Fruit fly (Drosophila melanogaster) whole organism, embryonic: Measurements from ENCODE around the gene Nup43.

ENCODE experiments used
- ATbp ChIP-seq: fragments of 200-800 bp; sonication (Bioruptor generic); optimal IDR thresholded peaks from 2 replicates; lab custom pipeline; 2017; ENCODE audit warnings: missing biosample characterization, mild to moderate bottlenecking, missing genetic modification characterization, missing genetic modification reagents
- Blimp-1 ChIP-seq: fragments of 200-800 bp; sonication (Bioruptor generic); optimal IDR thresholded peaks from 3 replicates; lab custom pipeline; 2018; ENCODE audit warnings: missing biosample characterization, missing genetic modification characterization, mild to moderate bottlenecking, moderate library complexity, missing genetic modification reagents
- CG11560 ChIP-seq: fragments of 200-800 bp; sonication (Bioruptor generic); IDR thresholded peaks from 3 replicates; pipeline ENCODE4 v1.3.6; 2022; ENCODE audit warnings: missing biosample characterization, missing genetic modification characterization
- CG12299 ChIP-seq: fragments of 200-800 bp; sonication (Bioruptor generic); optimal IDR thresholded peaks from 2 replicates; lab custom pipeline; 2018; ENCODE audit warnings: missing biosample characterization, mild to moderate bottlenecking, missing genetic modification characterization
- CG13287 ChIP-seq: fragments of 200-800 bp; sonication (Bioruptor generic); IDR thresholded peaks from 2 replicates; pipeline ENCODE4 v1.3.6; 2022; ENCODE audit warnings: missing biosample characterization, missing genetic modification characterization; ENCODE audit not compliant: partially characterized antibody
- CG18011 ChIP-seq: fragments of 200-800 bp; sonication (Bioruptor generic); optimal IDR thresholded peaks from 2 replicates; lab custom pipeline; 2017; ENCODE audit warnings: missing biosample characterization, missing genetic modification characterization, mild to moderate bottlenecking, moderate library complexity, missing genotype
- CG18476 ChIP-seq: fragments of 200-800 bp; sonication (Bioruptor generic); optimal IDR thresholded peaks from 2 replicates; lab custom pipeline; 2016; ENCODE audit warnings: missing biosample characterization, mild to moderate bottlenecking, missing genetic modification characterization
- CG30020 ChIP-seq: fragments of 200-800 bp; optimal IDR thresholded peaks from 2 replicates; lab custom pipeline; 2019; ENCODE audit warnings: missing biosample characterization, mild to moderate bottlenecking, missing genetic modification characterization, moderate library complexity
- CG31224 ChIP-seq: fragments of 200-800 bp; sonication (Bioruptor generic); IDR thresholded peaks from 2 replicates; pipeline ENCODE4 v1.3.6; 2022; ENCODE audit warnings: missing biosample characterization, missing genetic modification characterization
- CG3281 ChIP-seq: fragments of 200-800 bp; sonication (Bioruptor generic); optimal IDR thresholded peaks from 3 replicates; lab custom pipeline; 2017; ENCODE audit warnings: missing biosample characterization, mild to moderate bottlenecking, missing genetic modification characterization
- CG3407 ChIP-seq: fragments of 200-800 bp; sonication (Bioruptor generic); optimal IDR thresholded peaks from 2 replicates; lab custom pipeline; 2018; ENCODE audit warnings: missing biosample characterization, mild to moderate bottlenecking, missing genetic modification characterization
- CG4282 ChIP-seq: fragments of 200-800 bp; sonication (Bioruptor generic); optimal IDR thresholded peaks from 2 replicates; lab custom pipeline; 2016; ENCODE audit warnings: missing biosample characterization, missing genetic modification characterization
- CG5953 ChIP-seq: fragments of 200-800 bp; sonication (Bioruptor generic); IDR thresholded peaks from 2 replicates; pipeline ENCODE4 v1.3.6; 2022; ENCODE audit warnings: missing biosample characterization, missing genetic modification characterization
- CG6175 ChIP-seq: fragments of 200-800 bp; sonication (Bioruptor generic); IDR thresholded peaks from 3 replicates; pipeline ENCODE4 v1.3.6; 2022; ENCODE audit warnings: missing biosample characterization, missing genetic modification characterization
- CG7271 ChIP-seq: fragments of 200-800 bp; sonication (Bioruptor generic); optimal IDR thresholded peaks from 2 replicates; lab custom pipeline; 2018; ENCODE audit warnings: missing biosample characterization, mild to moderate bottlenecking, missing genetic modification characterization, moderate library complexity
- CG8089 ChIP-seq: fragments of 200-800 bp; sonication (Bioruptor generic); optimal IDR thresholded peaks from 3 replicates; lab custom pipeline; 2016; ENCODE audit warnings: missing biosample characterization, missing genetic modification characterization
- CG9437 ChIP-seq: fragments of 200-800 bp; sonication (Bioruptor generic); optimal IDR thresholded peaks from 2 replicates; lab custom pipeline; 2018; ENCODE audit warnings: missing biosample characterization, mild to moderate bottlenecking, missing genetic modification characterization
- CTCF ChIP-seq: fragments of 200-800 bp; sonication (Bioruptor generic); optimal IDR thresholded peaks from 2 replicates; lab custom pipeline; 2017; ENCODE audit warnings: missing biosample characterization, mild to moderate bottlenecking, missing genetic modification characterization, moderate library complexity
- Dp ChIP-seq: fragments of 200-800 bp; sonication (Bioruptor generic); optimal IDR thresholded peaks from 2 replicates; lab custom pipeline; 2018; ENCODE audit warnings: missing biosample characterization, mild to moderate bottlenecking, missing genetic modification characterization, moderate library complexity
- E2f1 ChIP-seq: fragments of 200-800 bp; sonication (Bioruptor generic); IDR thresholded peaks from 2 replicates; pipeline ENCODE4 v1.3.6; 2022; ENCODE audit warnings: missing biosample characterization, missing genetic modification characterization
- E2f2 ChIP-seq: fragments of 200-800 bp; sonication (Bioruptor generic); IDR thresholded peaks from 2 replicates; pipeline ENCODE4 v1.3.6; 2022; ENCODE audit warnings: missing biosample characterization, missing genetic modification characterization
- Eip74EF ChIP-seq, 2 experiments: fragments of 200-800 bp in 1 of 2; fragments of >200 bp in 1 of 2; sonication (Bioruptor generic) in 1 of 2; optimal IDR thresholded peaks; 2 replicates each; lab custom pipeline; 2017 to 2019; ENCODE audit warnings: missing biosample characterization in 2 of 2, missing genetic modification characterization in 2 of 2, mild to moderate bottlenecking in 1 of 2, moderate library complexity in 1 of 2
- Hr39 ChIP-seq: fragments of >200 bp; optimal IDR thresholded peaks from 2 replicates; lab custom pipeline; 2017
- Hsf ChIP-seq: fragments of 200-800 bp; sonication (Bioruptor generic); optimal IDR thresholded peaks from 3 replicates; lab custom pipeline; 2016; ENCODE audit warnings: missing biosample characterization, missing genetic modification characterization
- Kr ChIP-seq: fragments of 200-800 bp; sonication (Bioruptor generic); optimal IDR thresholded peaks from 2 replicates; lab custom pipeline; 2017; ENCODE audit warnings: missing biosample characterization, mild to moderate bottlenecking, missing genetic modification characterization
- Lim3 ChIP-seq: fragments of 200-800 bp; sonication (Bioruptor generic); IDR thresholded peaks from 2 replicates; pipeline ENCODE4 v1.3.6; 2022; ENCODE audit warnings: missing biosample characterization, missing genetic modification characterization
- Nf-YB ChIP-seq: fragments of 200-800 bp; sonication (Bioruptor generic); optimal IDR thresholded peaks from 3 replicates; lab custom pipeline; 2019; ENCODE audit warnings: missing biosample characterization, mild to moderate bottlenecking, missing genetic modification characterization, moderate library complexity
- Opbp ChIP-seq: fragments of 200-800 bp; sonication (Bioruptor generic); IDR thresholded peaks from 3 replicates; pipeline ENCODE4 v1.3.6; 2022; ENCODE audit warnings: missing biosample characterization, missing genetic modification characterization; ENCODE audit not compliant: partially characterized antibody
- Pdp1 ChIP-seq, 2 experiments: fragments of 200-800 bp; sonication (Bioruptor generic); optimal IDR thresholded peaks; 3 replicates each; lab custom pipeline; 2016; ENCODE audit warnings: missing biosample characterization in 2 of 2, missing genetic modification characterization in 2 of 2, mild to moderate bottlenecking in 1 of 2, moderate library complexity in 1 of 2
- Rfx ChIP-seq: fragments of 200-800 bp; sonication (Bioruptor generic); IDR thresholded peaks from 2 replicates; pipeline ENCODE4 v1.3.6; 2022; ENCODE audit warnings: missing biosample characterization, missing genetic modification characterization
- Scr ChIP-seq: fragments of 200-800 bp; sonication (Bioruptor generic); IDR thresholded peaks from 2 replicates; pipeline ENCODE4 v1.3.6; 2022; ENCODE audit warnings: missing biosample characterization, missing genetic modification characterization; ENCODE audit not compliant: partially characterized antibody
- Sry-β ChIP-seq: fragments of 200-800 bp; sonication (Bioruptor generic); optimal IDR thresholded peaks from 2 replicates; lab custom pipeline; 2018; ENCODE audit warnings: missing biosample characterization, mild to moderate bottlenecking, missing genetic modification characterization, moderate library complexity
- amos ChIP-seq: fragments of 200-800 bp; sonication (Bioruptor generic); IDR thresholded peaks from 2 replicates; pipeline ENCODE4 v1.3.6; 2022; ENCODE audit warnings: missing biosample characterization, missing genetic modification characterization; ENCODE audit not compliant: partially characterized antibody
- bcd ChIP-seq: fragments of 200-800 bp; sonication (Bioruptor generic); optimal IDR thresholded peaks from 2 replicates; lab custom pipeline; 2017; ENCODE audit warnings: missing biosample characterization, mild to moderate bottlenecking, missing genetic modification characterization
- ci ChIP-seq: fragments of 200-800 bp; sonication (Bioruptor generic); IDR thresholded peaks from 3 replicates; pipeline ENCODE4 v1.3.6; 2022; ENCODE audit warnings: missing biosample characterization, missing genetic modification characterization
- en ChIP-seq: fragments of 200-800 bp; sonication (Bioruptor generic); optimal IDR thresholded peaks from 2 replicates; lab custom pipeline; 2016; ENCODE audit warnings: missing biosample characterization, missing genetic modification characterization
- jing ChIP-seq: fragments of 200-800 bp; sonication (Bioruptor generic); optimal IDR thresholded peaks from 2 replicates; lab custom pipeline; 2018; ENCODE audit warnings: missing biosample characterization, mild to moderate bottlenecking, missing genetic modification characterization
- knrl ChIP-seq: fragments of 200-800 bp; sonication (Bioruptor generic); IDR thresholded peaks from 3 replicates; pipeline ENCODE4 v1.3.6; 2022; ENCODE audit warnings: missing biosample characterization, missing genetic modification characterization; ENCODE audit not compliant: partially characterized antibody
- lov ChIP-seq, 2 experiments: fragments of 200-800 bp in 1 of 2; fragments of >200 bp in 1 of 2; sonication (Bioruptor generic) in 1 of 2; IDR thresholded peaks in 1 of 2; optimal IDR thresholded peaks in 1 of 2; 2 replicates in 1 of 2; 3 replicates in 1 of 2; pipeline versions ENCODE4 v1.3.6 to Lab custom; 2017 to 2022; ENCODE audit warnings: missing biosample characterization in 1 of 2, missing genetic modification characterization in 1 of 2
- oc ChIP-seq: fragments of 200-800 bp; sonication (Bioruptor generic); optimal IDR thresholded peaks from 2 replicates; lab custom pipeline; 2018; ENCODE audit warnings: missing biosample characterization, mild to moderate bottlenecking, missing genetic modification characterization, moderate library complexity
- pan ChIP-seq, 4 experiments: fragments of >200 bp in 3 of 4; fragments of 200-800 bp in 1 of 4; sonication (Bioruptor generic) in 1 of 4; optimal IDR thresholded peaks in 3 of 4; IDR thresholded peaks in 1 of 4; 2 replicates each; pipeline versions ENCODE4 v1.3.6 to Lab custom; 2017 to 2022; ENCODE audit warnings: missing biosample characterization in 2 of 4, missing genetic modification characterization in 2 of 4, mixed read lengths in 1 of 4
- pb ChIP-seq: fragments of 200-800 bp; sonication (Bioruptor generic); optimal IDR thresholded peaks from 3 replicates; lab custom pipeline; 2016; ENCODE audit warnings: missing biosample characterization, missing genetic modification characterization
- ranshi ChIP-seq: fragments of 200-800 bp; sonication (Bioruptor generic); IDR thresholded peaks from 2 replicates; pipeline ENCODE4 v1.3.6; 2022; ENCODE audit warnings: missing biosample characterization, missing genetic modification characterization
- row ChIP-seq: fragments of 200-800 bp; sonication (Bioruptor generic); IDR thresholded peaks from 3 replicates; pipeline ENCODE4 v1.3.6; 2022; ENCODE audit warnings: missing biosample characterization, missing genetic modification characterization
- salm ChIP-seq: fragments of 200-800 bp; sonication (Bioruptor generic); optimal IDR thresholded peaks from 2 replicates; lab custom pipeline; 2018; ENCODE audit warnings: missing biosample characterization, mild to moderate bottlenecking, missing genetic modification characterization
- scrt ChIP-seq: fragments of 200-800 bp; sonication (Bioruptor generic); optimal IDR thresholded peaks from 2 replicates; lab custom pipeline; 2018; ENCODE audit warnings: missing biosample characterization, mild to moderate bottlenecking, missing genetic modification characterization, moderate library complexity
- vvl ChIP-seq: fragments of 200-800 bp; sonication (Bioruptor generic); IDR thresholded peaks from 2 replicates; pipeline ENCODE4 v1.3.6; 2022; ENCODE audit warnings: missing biosample characterization, missing genetic modification characterization
- zen ChIP-seq: fragments of 200-800 bp; sonication (Bioruptor generic); optimal IDR thresholded peaks from 3 replicates; lab custom pipeline; 2018; ENCODE audit warnings: missing biosample characterization, mild to moderate bottlenecking, missing genetic modification characterization, moderate library complexity

Gene Nup43

DNA sequence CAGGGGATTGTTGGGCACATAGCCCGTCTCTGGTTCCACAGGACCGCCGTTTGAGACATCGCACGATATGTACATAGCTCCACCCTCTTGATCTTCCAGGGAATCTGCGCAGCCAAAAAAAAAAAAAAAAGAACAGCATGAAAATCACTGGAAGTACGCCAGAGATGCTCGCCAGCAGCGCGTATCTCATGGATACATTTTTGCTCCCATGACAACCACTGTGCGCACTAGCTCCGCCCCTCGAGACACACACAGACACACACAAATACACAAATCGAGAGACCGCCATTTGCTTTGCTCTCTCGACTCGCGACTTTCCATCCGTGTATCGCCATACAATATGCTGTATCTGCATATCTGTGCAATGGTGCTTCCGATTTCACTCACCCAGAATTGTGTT lies 4.9 kb downstream of the Nup43 start (continued):
- no peak for TF ChIP-seq Dp (GFP tag; lab: Kevin White, UChicago)
- TF ChIP-seq row (GFP tag; lab: Robert Waterston, UW) = peak; percentile 72
- TF ChIP-seq Hsf = peak; percentile 14
- no peak for TF ChIP-seq amos (GFP tag; lab: Robert Waterston, UW)
- TF ChIP-seq scrt = no peak
- TF ChIP-seq ci (GFP tag; lab: Robert Waterston, UW) = peak; percentile 44; the same call in 1 of the 3 replicates
- TF ChIP-seq Lim3 (GFP tag; lab: Robert Waterston, UW) = no peak
- no peak for TF ChIP-seq CG12299 (tag; lab: Kevin White, UChicago)
- TF ChIP-seq ranshi (GFP tag; lab: Robert Waterston, UW) = no peak
- peak; percentile 62; the same call in 1 of the 2 replicates for TF ChIP-seq Rfx (GFP tag; lab: Robert Waterston, UW)
- TF ChIP-seq pb (GFP tag; lab: Kevin White, UChicago) = no peak
- TF ChIP-seq bcd (GFP tag; lab: Kevin White, UChicago) = no peak
- TF ChIP-seq E2f1 (GFP tag; lab: Robert Waterston, UW) = 0 out of 2 replicates have a peak, but pooled peaks have one; percentile 19
- TF ChIP-seq vvl (GFP tag; lab: Robert Waterston, UW) = peak; percentile 54
- no peak for TF ChIP-seq lov (optimal IDR thresholded peaks at IDR 0.05; lab: Kevin White, UChicago)
- TF ChIP-seq lov (GFP tag; IDR thresholded peaks at IDR 0.05; lab: Robert Waterston, UW) = 0 out of 3 replicates have a peak, but pooled peaks have one; percentile 24
- TF ChIP-seq CG9437 (GFP tag; lab: Kevin White, UChicago) = no peak
- no peak for TF ChIP-seq CG7271
- peak in 1 of 2 experiments; percentile 63 for TF ChIP-seq Pdp1 (GFP tag; optimal IDR thresholded peaks at IDR 0.05; lab: Kevin White, UChicago)
- no peak for TF ChIP-seq CG30020 (tag; lab: Kevin White, UChicago)
- TF ChIP-seq CG13287 (GFP tag; lab: Robert Waterston, UW) = no peak
- TF ChIP-seq CG18476 (GFP tag; lab: Kevin White, UChicago) = no peak
- no peak for TF ChIP-seq CG5953 (GFP tag; lab: Robert Waterston, UW)
- no peak for TF ChIP-seq Scr (GFP tag; lab: Robert Waterston, UW)

DNA sequence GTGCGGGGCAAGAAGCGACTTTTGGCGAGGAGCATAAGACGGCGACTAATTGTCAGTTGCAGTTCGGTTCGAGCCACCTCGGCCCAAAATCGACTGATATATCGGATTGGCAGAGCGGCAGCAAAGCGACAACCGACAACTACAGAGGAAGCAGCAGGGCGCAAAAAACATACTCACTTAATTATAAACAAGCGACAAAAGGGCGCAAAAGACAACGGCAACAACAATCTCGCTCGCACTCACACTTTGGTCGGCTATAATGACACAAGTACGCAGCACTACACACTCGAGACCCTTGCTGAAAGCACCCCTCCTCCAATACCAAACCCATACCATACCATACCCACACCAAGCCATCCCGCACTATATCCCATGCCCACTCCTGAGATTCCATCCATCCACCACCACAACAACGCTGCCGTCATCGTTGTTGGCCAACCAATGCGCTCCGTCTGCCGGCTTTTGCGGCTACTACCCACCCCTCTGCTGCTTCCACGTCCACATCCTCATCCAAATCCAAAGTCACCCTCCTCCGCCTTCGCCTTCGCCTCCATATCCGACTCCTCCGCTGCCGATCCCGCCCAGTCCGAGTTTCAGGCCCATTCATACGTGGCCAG lies 6.4 kb downstream of the Nup43 start, which contains the start of gene gl:
Gene gl, minus strand, starts transcription at position 51 of the 617 bp plus-strand sequence.
- TF ChIP-seq oc (tag; lab: Kevin White, UChicago) (no peak), CG3407 (GFP tag; lab: Kevin White, UChicago) (no peak), CG6175 (GFP tag; lab: Robert Waterston, UW) (no peak), pan (optimal IDR thresholded peaks at IDR 0.05; lab: Kevin White, UChicago) (no peak), pan (GFP tag; optimal IDR thresholded peaks at IDR 0.05 in 1 of 2, IDR thresholded peaks at IDR 0.05 in 1 of 2) (no peak), CG31224 (no peak), CG4282 (GFP tag; lab: Kevin White, UChicago) (no peak), CTCF (GFP tag; lab: Kevin White, UChicago) (no peak), salm (tag; lab: Kevin White, UChicago) (no peak), knrl (GFP tag; lab: Robert Waterston, UW) (no peak), CG8089 (GFP tag; lab: Kevin White, UChicago) (no peak), Sry-β (GFP tag; lab: Kevin White, UChicago) (no peak), zen (tag; lab: Kevin White, UChicago) (no peak), Eip74EF (GFP tag; optimal IDR thresholded peaks at IDR 0.05; lab: Kevin White, UChicago) (no peak), CG11560 (tag; lab: Robert Waterston, UW) (no peak), Hr39 (no peak), Blimp-1 (GFP tag; lab: Kevin White, UChicago) (no peak), E2f2 (GFP tag; lab: Robert Waterston, UW) (no peak), en (GFP tag; lab: Kevin White, UChicago) (no peak), Kr (GFP tag; lab: Kevin White, UChicago) (no peak), CG18011 (GFP tag; lab: Kevin White, UChicago) (no peak), ATbp (GFP tag; lab: Kevin White, UChicago) (no peak), jing (GFP tag; lab: Kevin White, UChicago) (no peak), Nf-YB (GFP tag; lab: Kevin White, UChicago) (peak; percentile 94), CG13287 (GFP tag; lab: Robert Waterston, UW) (no peak), CG3281 (GFP tag; lab: Kevin White, UChicago) (no peak), Opbp (GFP tag; lab: Robert Waterston, UW) (0 out of 3 replicates have a peak, but pooled peaks have one; percentile 8)
